Worm (Caenorhabditis elegans) whole organism, young adult: ENCODE data around the gene yif-1.

Experiments
- B0336.3 ChIP-seq: fragments of 200-800 bp; sonication (Bioruptor generic); IDR thresholded peaks from 2 replicates; pipeline ENCODE4 v1.3.6; 2022; ENCODE audit warnings: missing genetic modification characterization, missing compliant biosample characterization
- D2030.7 ChIP-seq: fragments of 200-800 bp; sonication (Bioruptor generic); IDR thresholded peaks from 2 replicates; pipeline ENCODE4 v1.3.6; 2022; ENCODE audit warnings: missing genetic modification reagents, missing genetic modification characterization, missing compliant biosample characterization
- F10E7.11 ChIP-seq: sonication (generic microtip); optimal IDR thresholded peaks from 2 replicates; lab custom pipeline; 2017; ENCODE audit warnings: mild to moderate bottlenecking, missing genetic modification characterization, moderate library complexity, missing compliant biosample characterization
- F22D6.2 ChIP-seq: sonication (generic microtip); optimal IDR thresholded peaks from 2 replicates; lab custom pipeline; 2016; ENCODE audit warnings: mild to moderate bottlenecking, missing genetic modification characterization, missing compliant biosample characterization
- F37B4.10 ChIP-seq: fragments of 200-800 bp; sonication (Bioruptor generic); IDR thresholded peaks from 2 replicates; pipeline ENCODE4 v1.3.6; 2022; ENCODE audit warnings: missing genetic modification characterization, missing compliant biosample characterization
- F55B11.4 ChIP-seq: sonication (generic microtip); optimal IDR thresholded peaks from 2 replicates; lab custom pipeline; 2016; ENCODE audit warnings: missing compliant biosample characterization, missing genetic modification characterization, borderline replicate concordance; ENCODE audit not compliant: insufficient read depth
- F57A8.1 ChIP-seq: fragments of 200-800 bp; sonication (Bioruptor generic); optimal IDR thresholded peaks from 2 replicates; lab custom pipeline; 2018; ENCODE audit warnings: mild to moderate bottlenecking, missing genetic modification characterization, moderate library complexity, missing compliant biosample characterization
- K11D2.4 ChIP-seq: fragments of 200-800 bp; sonication (Bioruptor generic); IDR thresholded peaks from 2 replicates; pipeline ENCODE4 v1.3.6; 2022; ENCODE audit warnings: missing genetic modification reagents, missing genetic modification characterization, missing compliant biosample characterization
- K12H6.12 ChIP-seq: fragments of 200-800 bp; sonication (Bioruptor generic); optimal IDR thresholded peaks from 2 replicates; lab custom pipeline; 2018; ENCODE audit warnings: mild to moderate bottlenecking, missing genetic modification characterization, missing compliant biosample characterization
- T07F8.4 ChIP-seq: sonication (generic microtip); optimal IDR thresholded peaks from 2 replicates; lab custom pipeline; 2016; ENCODE audit warnings: mild to moderate bottlenecking, missing genetic modification characterization, moderate library complexity, missing compliant biosample characterization
- Y56A3A.18 ChIP-seq: fragments of 200-800 bp; sonication (Bioruptor generic); IDR thresholded peaks from 2 replicates; pipeline ENCODE4 v1.3.6; 2022; ENCODE audit warnings: missing genetic modification reagents, missing genetic modification characterization, missing compliant biosample characterization
- Y67H2A.10 ChIP-seq: fragments of 200-800 bp; sonication (Bioruptor generic); conservative IDR thresholded peaks from 2 replicates; pipeline ENCODE4 v1.3.6; 2022; ENCODE audit warnings: missing genetic modification reagents, missing genetic modification characterization, missing compliant biosample characterization
- ama-1 ChIP-seq, 3 experiments: fragments of 150-350 bp in 1 of 3; sonication (generic microtip) in 2 of 3; optimal IDR thresholded peaks; 2 replicates each; lab custom pipeline; 2014 to 2018; ENCODE audit warnings: missing biosample characterization in 2 of 3, missing genetic modification characterization in 2 of 3, missing genetic modification reagents in 2 of 3
- aptf-3 ChIP-seq: fragments of 200-800 bp; sonication (Bioruptor generic); IDR thresholded peaks from 2 replicates; pipeline ENCODE4 v1.3.6; 2022; ENCODE audit warnings: missing genetic modification characterization, missing compliant biosample characterization
- atf-7 ChIP-seq: sonication (generic microtip); optimal IDR thresholded peaks from 2 replicates; lab custom pipeline; 2017; ENCODE audit warnings: mild to moderate bottlenecking, missing genetic modification characterization, missing compliant biosample characterization
- ceh-100 ChIP-seq: fragments of 200-800 bp; sonication (Bioruptor generic); IDR thresholded peaks from 2 replicates; pipeline ENCODE4 v1.3.6; 2022; ENCODE audit warnings: missing genetic modification reagents, missing genetic modification characterization, missing compliant biosample characterization
- ceh-58 ChIP-seq: fragments of 200-800 bp; sonication (Bioruptor generic); IDR thresholded peaks from 2 replicates; pipeline ENCODE4 v1.3.6; 2022; ENCODE audit warnings: missing genetic modification characterization, missing compliant biosample characterization
- chd-7 ChIP-seq: sonication (generic microtip); optimal IDR thresholded peaks from 2 replicates; lab custom pipeline; 2016; ENCODE audit warnings: mild to moderate bottlenecking, missing genetic modification characterization, moderate library complexity, missing compliant biosample characterization
- dpl-1 ChIP-seq: fragments of 150-350 bp; optimal IDR thresholded peaks from 2 replicates; lab custom pipeline; 2014; ENCODE audit warnings: missing biosample characterization, missing genetic modification reagents, missing genetic modification characterization
- efl-1 ChIP-seq: fragments of 150-350 bp; optimal IDR thresholded peaks from 2 replicates; lab custom pipeline; 2014; ENCODE audit warnings: missing biosample characterization, missing genetic modification reagents, missing genetic modification characterization
- egl-44 ChIP-seq: fragments of 200-800 bp; sonication (Bioruptor generic); IDR thresholded peaks from 2 replicates; pipeline ENCODE4 v1.3.6; 2022; ENCODE audit warnings: missing genetic modification reagents, missing genetic modification characterization, missing compliant biosample characterization
- ekl-4 ChIP-seq: fragments of 200-800 bp; sonication (Bioruptor generic); IDR thresholded peaks from 2 replicates; pipeline ENCODE4 v1.3.6; 2022; ENCODE audit warnings: missing genetic modification reagents, missing genetic modification characterization, missing compliant biosample characterization
- ets-4 ChIP-seq: fragments of 200-800 bp; sonication (Bioruptor generic); optimal IDR thresholded peaks from 2 replicates; lab custom pipeline; 2018; ENCODE audit warnings: mild to moderate bottlenecking, missing genetic modification characterization, missing compliant biosample characterization
- fkh-3 ChIP-seq: sonication (generic microtip); optimal IDR thresholded peaks from 2 replicates; lab custom pipeline; 2016; ENCODE audit warnings: mild to moderate bottlenecking, missing genetic modification characterization, missing compliant biosample characterization
- hlh-12 ChIP-seq: sonication (generic microtip); optimal IDR thresholded peaks from 2 replicates; lab custom pipeline; 2016; ENCODE audit warnings: missing genetic modification characterization, missing compliant biosample characterization
- hlh-26 ChIP-seq: fragments of 200-800 bp; sonication (Bioruptor generic); conservative IDR thresholded peaks from 2 replicates; pipeline ENCODE4 v1.3.6; 2022; ENCODE audit warnings: missing genetic modification reagents, missing genetic modification characterization, missing compliant biosample characterization
- hmg-1.2 ChIP-seq: fragments of 200-800 bp; sonication (Bioruptor generic); IDR thresholded peaks from 2 replicates; pipeline ENCODE4 v1.3.6; 2022; ENCODE audit warnings: missing genetic modification reagents, missing genetic modification characterization, missing compliant biosample characterization
- hsf-1 ChIP-seq: fragments of 200-800 bp; sonication (Bioruptor generic); IDR thresholded peaks from 2 replicates; pipeline ENCODE4 v1.3.6; 2022; ENCODE audit warnings: missing genetic modification reagents, missing genetic modification characterization, missing compliant biosample characterization
- lag-1 ChIP-seq: fragments of 200-800 bp; sonication (Bioruptor generic); IDR thresholded peaks from 2 replicates; pipeline ENCODE4 v1.3.6; 2022; ENCODE audit warnings: missing genetic modification reagents, missing genetic modification characterization, missing compliant biosample characterization
- let-526 ChIP-seq: fragments of 200-800 bp; sonication (Bioruptor generic); IDR thresholded peaks from 2 replicates; pipeline ENCODE4 v1.3.6; 2022; ENCODE audit warnings: missing genetic modification reagents, missing genetic modification characterization, missing compliant biosample characterization
- lin-40 ChIP-seq: sonication (generic microtip); optimal IDR thresholded peaks from 2 replicates; lab custom pipeline; 2016; ENCODE audit warnings: missing genetic modification characterization, mild to moderate bottlenecking, missing compliant biosample characterization, missing genotype, missing genetic modification reagents
- madf-3 ChIP-seq: fragments of 200-800 bp; sonication (Bioruptor generic); IDR thresholded peaks from 2 replicates; pipeline ENCODE4 v1.3.6; 2022; ENCODE audit warnings: missing genetic modification reagents, missing genetic modification characterization, missing compliant biosample characterization
- madf-6 ChIP-seq: fragments of 200-800 bp; sonication (Bioruptor generic); IDR thresholded peaks from 2 replicates; pipeline ENCODE4 v1.3.6; 2022; ENCODE audit warnings: missing genetic modification reagents, missing genetic modification characterization, missing compliant biosample characterization
- madf-8 ChIP-seq: fragments of 200-800 bp; sonication (Bioruptor generic); conservative IDR thresholded peaks from 2 replicates; pipeline ENCODE4 v1.3.6; 2022; ENCODE audit warnings: missing genetic modification reagents, missing genetic modification characterization, missing compliant biosample characterization
- mes-4 ChIP-seq: sonication (generic microtip); optimal IDR thresholded peaks from 2 replicates; lab custom pipeline; 2016; ENCODE audit warnings: missing genotype, missing genetic modification characterization, missing compliant biosample characterization
- nfya-2 ChIP-seq: fragments of 200-800 bp; sonication (Bioruptor generic); IDR thresholded peaks from 2 replicates; pipeline ENCODE4 v1.3.6; 2022; ENCODE audit warnings: missing genetic modification reagents, missing genetic modification characterization, missing compliant biosample characterization
- nfyb-1 ChIP-seq: fragments of 200-800 bp; sonication (Bioruptor generic); IDR thresholded peaks from 2 replicates; pipeline ENCODE4 v1.3.6; 2022; ENCODE audit warnings: missing genetic modification reagents, missing genetic modification characterization, missing compliant biosample characterization
- nhr-179 ChIP-seq: sonication (generic microtip); optimal IDR thresholded peaks from 2 replicates; lab custom pipeline; 2016; ENCODE audit warnings: mild to moderate bottlenecking, missing genetic modification characterization, missing compliant biosample characterization
- rcor-1 ChIP-seq: fragments of 200-800 bp; sonication (Bioruptor generic); IDR thresholded peaks from 2 replicates; pipeline ENCODE4 v1.3.6; 2022; ENCODE audit warnings: missing genetic modification reagents, missing genetic modification characterization, missing compliant biosample characterization
- sdz-38 ChIP-seq: sonication (generic microtip); optimal IDR thresholded peaks from 2 replicates; lab custom pipeline; 2016; ENCODE audit warnings: missing genotype, missing genetic modification characterization, missing compliant biosample characterization
- snpc-1.1 ChIP-seq: sonication (generic microtip); optimal IDR thresholded peaks from 2 replicates; lab custom pipeline; 2017; ENCODE audit warnings: missing genetic modification characterization, mild to moderate bottlenecking, missing compliant biosample characterization, antibody characterized with exemption, moderate library complexity, missing genotype, missing genetic modification reagents; ENCODE audit not compliant: insufficient read depth
- snpc-3.4 ChIP-seq: sonication (generic microtip); optimal IDR thresholded peaks from 2 replicates; lab custom pipeline; 2017; ENCODE audit warnings: missing genetic modification characterization, mild to moderate bottlenecking, missing compliant biosample characterization, antibody characterized with exemption, moderate library complexity, missing genotype, missing genetic modification reagents
- snpc-4 ChIP-seq, 5 experiments: fragments of 150-350 bp in 1 of 5; sonication (generic microtip) in 4 of 5; optimal IDR thresholded peaks; 2 replicates each; lab custom pipeline; 2014 to 2018; ENCODE audit warnings: missing genetic modification characterization in 5 of 5, missing biosample characterization in 3 of 5, antibody characterized with exemption in 2 of 5, mild to moderate bottlenecking in 2 of 5, missing compliant biosample characterization in 2 of 5, missing genotype in 2 of 5, moderate library complexity in 2 of 5, missing genetic modification reagents in 1 of 5
- somi-1 ChIP-seq: fragments of 200-800 bp; sonication (Bioruptor generic); optimal IDR thresholded peaks from 2 replicates; lab custom pipeline; 2018; ENCODE audit warnings: mild to moderate bottlenecking, missing genetic modification characterization, missing compliant biosample characterization
- sptf-2 ChIP-seq: fragments of 200-800 bp; sonication (Bioruptor generic); optimal IDR thresholded peaks from 2 replicates; lab custom pipeline; 2018; ENCODE audit warnings: mild to moderate bottlenecking, missing genetic modification characterization, missing compliant biosample characterization
- ztf-28 ChIP-seq: fragments of 200-800 bp; sonication (Bioruptor generic); IDR thresholded peaks from 2 replicates; pipeline ENCODE4 v1.3.6; 2022; ENCODE audit warnings: missing genetic modification reagents, missing genetic modification characterization, missing compliant biosample characterization
- ztf-6 ChIP-seq: fragments of 200-800 bp; sonication (Bioruptor generic); IDR thresholded peaks from 2 replicates; pipeline ENCODE4 v1.3.6; 2022; ENCODE audit warnings: missing genetic modification reagents, missing genetic modification characterization, missing compliant biosample characterization

yif-1 gene

DNA sequence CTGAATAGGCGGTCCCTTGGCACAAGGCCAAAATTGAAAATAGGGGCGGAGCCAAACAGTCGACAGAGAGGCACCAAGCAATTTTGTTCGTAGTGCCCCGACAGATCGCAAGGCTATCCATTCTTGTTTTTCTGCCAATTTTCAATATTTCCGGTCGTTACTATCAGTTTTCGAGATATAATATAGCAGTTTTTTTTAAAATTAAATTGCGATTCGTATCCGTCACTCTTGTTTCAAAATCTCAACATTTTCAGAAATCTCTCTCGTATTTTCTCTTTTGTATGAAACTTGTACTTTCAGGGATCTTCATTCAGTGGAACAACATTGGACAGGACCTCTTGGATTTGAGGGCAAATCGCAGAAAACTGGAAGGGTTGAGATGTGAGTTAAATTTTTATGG lies 17.7 kb downstream of the yif-1 start, which contains the start of gene F57A8.1:
TSS of gene F57A8.1 (plus strand) at position 301 of the 400 bp plus-strand sequence.
- TF ChIP-seq nhr-179 (tag; lab: Kevin White, UChicago) (no peak), atf-7 (no peak), F55B11.4 (tag; lab: Kevin White, UChicago) (no peak), somi-1 (GFP tag; lab: Kevin White, UChicago) (no peak), aptf-3 (GFP tag; lab: Robert Waterston, UW) (no peak), nfya-2 (no peak), efl-1 (GFP tag; lab: Kevin White, UChicago) (no peak), F22D6.2 (tag; lab: Kevin White, UChicago) (no peak), egl-44 (GFP tag; lab: Robert Waterston, UW) (no peak), mes-4 (tag; lab: Kevin White, UChicago) (no peak), hmg-1.2 (GFP tag; lab: Robert Waterston, UW) (no peak), snpc-4 (GFP tag; optimal IDR thresholded peaks at IDR 0.05; lab: Kevin White, UChicago) (no peak), snpc-4 (tag; optimal IDR thresholded peaks at IDR 0.05; lab: Kevin White, UChicago) (no peak), sdz-38 (tag; lab: Kevin White, UChicago) (no peak), madf-3 (GFP tag; lab: Robert Waterston, UW) (no peak)

DNA sequence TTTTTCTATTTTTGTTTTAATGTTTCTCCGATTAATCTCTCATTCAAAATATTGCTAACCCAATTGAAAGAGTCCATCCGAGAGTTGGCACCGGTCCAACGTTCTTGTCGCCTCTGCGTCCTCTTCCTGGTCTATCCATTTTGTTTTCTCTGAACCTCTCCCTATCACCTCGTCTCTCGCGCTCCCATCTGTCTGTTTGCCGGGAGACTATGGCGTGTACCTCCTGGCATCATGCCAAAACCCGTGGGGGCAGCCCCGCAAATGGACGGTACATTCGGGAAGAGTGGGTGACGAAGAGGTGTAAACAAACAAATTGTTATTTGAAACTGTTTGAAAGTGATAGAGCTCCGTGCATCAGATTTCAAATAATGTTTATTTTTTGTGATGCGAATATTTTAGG lies 18.4 kb downstream of the yif-1 start, which contains the start of gene T06E8.2:
TSS of gene T06E8.2 (minus strand) at position 139 of the 400 bp plus-strand sequence.
- peak; percentile 26 for TF ChIP-seq lin-40 (tag; lab: Kevin White, UChicago)
- TF ChIP-seq hlh-12 = no peak
- no peak for TF ChIP-seq snpc-1.1 (tag; lab: Kevin White, UChicago)
- peak; percentile 52 for TF ChIP-seq chd-7 (tag; lab: Kevin White, UChicago)
- no peak for TF ChIP-seq F37B4.10 (GFP tag; lab: Robert Waterston, UW)
- TF ChIP-seq ztf-6 (GFP tag; lab: Robert Waterston, UW) = no peak
- TF ChIP-seq K11D2.4 (GFP tag; lab: Robert Waterston, UW) = no peak
- no peak for TF ChIP-seq ets-4 (GFP tag; lab: Kevin White, UChicago)
- no peak for TF ChIP-seq madf-6
- TF ChIP-seq F57A8.1 = no peak
- TF ChIP-seq let-526 (GFP tag; lab: Robert Waterston, UW) = no peak
- TF ChIP-seq B0336.3 (GFP tag; lab: Robert Waterston, UW) = no peak
- no peak for TF ChIP-seq Y56A3A.18
- TF ChIP-seq sptf-2 = no peak
- no peak for TF ChIP-seq hlh-26
- no peak for TF ChIP-seq madf-8 (GFP tag; lab: Robert Waterston, UW)
- TF ChIP-seq ekl-4 = no peak
- TF ChIP-seq somi-1 (GFP tag; lab: Kevin White, UChicago) = peak; percentile 66
- no peak for TF ChIP-seq ama-1 (optimal IDR thresholded peaks at IDR 0.05; lab: Kevin White, UChicago)
- TF ChIP-seq ama-1 (GFP tag; optimal IDR thresholded peaks at IDR 0.05; lab: Kevin White, UChicago) = no peak
- TF ChIP-seq T07F8.4 (tag; lab: Kevin White, UChicago) = no peak
- no peak for TF ChIP-seq F10E7.11 (tag; lab: Kevin White, UChicago)
- no peak for TF ChIP-seq lag-1 (GFP tag; lab: Robert Waterston, UW)
- peak; percentile 31 for TF ChIP-seq K12H6.12 (tag; lab: Kevin White, UChicago)
- TF ChIP-seq fkh-3 (tag; lab: Kevin White, UChicago) = no peak
- TF ChIP-seq ztf-28 (GFP tag; lab: Robert Waterston, UW) = no peak
- TF ChIP-seq hsf-1 (GFP tag; lab: Robert Waterston, UW) = no peak
- TF ChIP-seq rcor-1 = no peak
- no peak for TF ChIP-seq nfyb-1 (GFP tag; lab: Robert Waterston, UW)
- TF ChIP-seq Y67H2A.10 (GFP tag; lab: Robert Waterston, UW) = no peak
- no peak for TF ChIP-seq ceh-100
- no peak for TF ChIP-seq snpc-3.4
- TF ChIP-seq ceh-58 (GFP tag; lab: Robert Waterston, UW) = no peak
- no peak for TF ChIP-seq dpl-1 (GFP tag; lab: Kevin White, UChicago)
- TF ChIP-seq D2030.7 (GFP tag; lab: Robert Waterston, UW) = no peak
- no peak for TF ChIP-seq nfya-2
